Worm (Caenorhabditis elegans) whole organism, early embryonic: ENCODE data around the gene arf-6.

Source experiments
- B0310.2 ChIP-seq: sonication (generic microtip); optimal IDR thresholded peaks from 2 replicates; lab custom pipeline; 2016; ENCODE audit warnings: mild to moderate bottlenecking, missing genetic modification characterization, missing compliant biosample characterization
- ama-1 ChIP-seq: fragments of 150-350 bp; optimal IDR thresholded peaks from 2 replicates; lab custom pipeline; 2014
- ceh-13 ChIP-seq: fragments of 200-800 bp; sonication (Bioruptor generic); optimal IDR thresholded peaks from 2 replicates; lab custom pipeline; 2018; ENCODE audit warnings: mild to moderate bottlenecking, missing genetic modification characterization, missing compliant biosample characterization
- ceh-36 ChIP-seq: sonication (generic microtip); optimal IDR thresholded peaks from 2 replicates; lab custom pipeline; 2016; ENCODE audit warnings: missing genetic modification characterization, inconsistent platforms, missing compliant biosample characterization
- flt-1 ChIP-seq: fragments of 200-800 bp; sonication (Bioruptor generic); IDR thresholded peaks from 2 replicates; pipeline ENCODE4 v1.3.6; 2022; ENCODE audit warnings: missing genetic modification characterization, missing compliant biosample characterization
- hmg-4 ChIP-seq: fragments of 200-800 bp; sonication (Bioruptor generic); optimal IDR thresholded peaks from 2 replicates; lab custom pipeline; 2018; ENCODE audit warnings: mild to moderate bottlenecking, missing genetic modification characterization, missing compliant biosample characterization

ce11 chrIV:16919212-16919775, 27.6 kb upstream of the arf-6 start, which contains the start of the genes Y116A8C.470 and Y116A8C.463:
- TF ChIP-seq ama-1 (lab: Kevin White, UChicago) (no peak), hmg-4 (GFP tag; lab: Kevin White, UChicago) (no peak), flt-1 (no peak), ceh-36 (tag; lab: Kevin White, UChicago) (no peak), ceh-13 (GFP tag; lab: Kevin White, UChicago) (no peak), B0310.2 (no peak)
